Worm (Caenorhabditis elegans) whole organism, L4/young adult: Measurements from ENCODE around the gene set-13.

Experiments used
- W03F9.2 ChIP-seq: fragments of 150-350 bp; optimal IDR thresholded peaks from 2 replicates; lab custom pipeline; 2014; ENCODE audit warnings: missing biosample characterization, missing genetic modification characterization
- dao-5 ChIP-seq: sonication (generic microtip); optimal IDR thresholded peaks from 2 replicates; lab custom pipeline; 2016; ENCODE audit warnings: missing genotype, missing genetic modification characterization, moderate library complexity, missing compliant biosample characterization

DNA sequence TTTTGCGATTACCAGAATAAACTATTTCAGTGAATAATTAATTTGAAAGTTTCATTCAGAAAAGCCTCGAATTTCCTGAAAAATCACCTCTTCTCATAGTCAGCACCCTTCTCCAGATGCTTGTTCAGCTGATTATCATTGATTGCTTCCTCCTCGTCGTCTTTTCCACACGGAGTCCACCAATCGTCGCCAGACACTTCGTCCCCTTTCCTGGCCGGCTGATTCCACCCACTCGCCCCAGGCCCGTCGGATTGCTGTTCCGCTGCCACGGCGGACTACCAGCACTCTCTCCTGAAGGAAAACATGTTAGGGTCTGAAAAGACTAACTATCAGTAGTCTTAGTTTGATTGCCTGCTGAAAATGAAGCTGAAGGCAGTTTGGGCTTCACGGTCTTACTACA lies 36.0 kb upstream of the set-13 start:
- TF ChIP-seq W03F9.2 (tag; lab: Kevin White, UChicago) (no peak), dao-5 (no peak)
